Fruit fly (Drosophila melanogaster): ENCODE measurements around the gene Arl2.

The Arl2 gene

DNA sequence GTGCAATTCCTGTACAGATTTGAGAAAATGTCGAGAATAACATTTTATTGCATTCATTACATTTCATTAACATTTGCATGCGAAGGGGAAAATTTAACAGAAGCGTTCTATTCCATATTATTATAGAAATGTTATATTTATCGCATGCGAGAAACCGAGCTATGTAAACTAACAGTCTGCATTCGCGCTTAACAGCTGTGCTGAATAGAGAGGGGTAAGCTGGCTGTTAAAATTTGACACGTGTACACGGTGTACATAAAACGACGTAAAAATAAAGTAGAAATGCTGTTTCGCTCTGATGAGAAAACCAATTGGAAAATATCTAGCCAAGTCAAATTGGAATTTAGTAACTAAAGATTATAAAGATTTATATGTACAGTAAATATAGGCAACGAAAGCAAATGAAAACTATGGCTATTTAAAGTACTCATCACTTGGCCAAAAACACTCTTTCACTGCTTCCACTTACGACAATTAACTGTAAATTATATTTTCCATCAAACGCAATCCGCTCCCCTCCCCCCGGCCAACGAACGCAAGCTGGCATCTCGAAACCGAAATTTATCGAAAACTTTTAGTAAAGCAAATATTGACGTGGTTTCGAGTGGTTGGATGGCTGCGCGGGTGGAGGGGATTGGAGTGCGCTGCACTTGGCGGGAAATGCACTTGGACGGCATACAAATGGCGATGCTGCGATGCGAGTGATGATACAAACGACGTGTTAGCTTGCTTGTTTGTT lies 34.5 kb upstream of the Arl2 start:
- TF ChIP-seq CG10366 (GFP tag; IDR thresholded peaks at IDR 0.05), result no peak
- no peak for TF ChIP-seq CG5953 (GFP tag; IDR thresholded peaks at IDR 0.05)
- no peak for TF ChIP-seq CG9932 (GFP tag; IDR thresholded peaks at IDR 0.05)
- TF ChIP-seq Ets65A (GFP tag), result no peak
- TF ChIP-seq CG1602 (GFP tag; optimal IDR thresholded peaks at IDR 0.05), result no peak
- no peak for TF ChIP-seq az2 (GFP tag; optimal IDR thresholded peaks at IDR 0.05)
- no peak for TF ChIP-seq pfk (GFP tag; optimal IDR thresholded peaks at IDR 0.05)
- TF ChIP-seq fd64A (GFP tag; optimal IDR thresholded peaks at IDR 0.05), result no peak
- TF ChIP-seq Sry-β (GFP tag; optimal IDR thresholded peaks at IDR 0.05), result peak; percentile 73
- TF ChIP-seq CG11560 (tag; IDR thresholded peaks at IDR 0.05), result no peak
- no peak for TF ChIP-seq HLH3B (GFP tag; IDR thresholded peaks at IDR 0.05)
- no peak for TF ChIP-seq odd (GFP tag; optimal IDR thresholded peaks at IDR 0.05)
- peak; percentile 37 for TF ChIP-seq D (optimal IDR thresholded peaks at IDR 0.05)
- TF ChIP-seq D (GFP tag; optimal IDR thresholded peaks at IDR 0.05), result no peak
- TF ChIP-seq CG11398 (GFP tag; optimal IDR thresholded peaks at IDR 0.05), result no peak
- peak; percentile 5 for TF ChIP-seq CG15601 (tag; optimal IDR thresholded peaks at IDR 0.05)
- TF ChIP-seq CG4854 (GFP tag; optimal IDR thresholded peaks at IDR 0.05), result no peak
- TF ChIP-seq fd102C (GFP tag; optimal IDR thresholded peaks at IDR 0.05), result no peak
- TF ChIP-seq Atf6 (GFP tag; IDR thresholded peaks at IDR 0.05), result 0 out of 2 replicates have a peak, but pooled peaks have one; percentile 17
- TF ChIP-seq chif (GFP tag; optimal IDR thresholded peaks at IDR 0.05), result no peak
- no peak for TF ChIP-seq tll (GFP tag; optimal IDR thresholded peaks at IDR 0.05)
- TF ChIP-seq hkb (optimal IDR thresholded peaks at IDR 0.05), result peak; percentile 22
- TF ChIP-seq hkb (GFP tag; IDR thresholded peaks at IDR 0.05), result no peak
- peak; percentile 47; the same call in 2 of the 3 replicates for TF ChIP-seq CG34224 (GFP tag; IDR thresholded peaks at IDR 0.05; ENCODE audit: partially characterized antibody)
- TF ChIP-seq CG15696 (tag; optimal IDR thresholded peaks at IDR 0.05), result no peak
- TF ChIP-seq Doc2 (GFP tag; IDR thresholded peaks at IDR 0.05), result no peak
- TF ChIP-seq Bgb (GFP tag; IDR thresholded peaks at IDR 0.05; ENCODE audit: partially characterized antibody), result peak; percentile 70
- no peak for TF ChIP-seq tap (tag; optimal IDR thresholded peaks at IDR 0.05)
- peak; percentile 3 for TF ChIP-seq CG3407 (GFP tag; optimal IDR thresholded peaks at IDR 0.05)
- TF ChIP-seq Spps (tag; optimal IDR thresholded peaks at IDR 0.05), result no peak
- TF ChIP-seq insv (GFP tag; optimal IDR thresholded peaks at IDR 0.05), result peak; percentile 98 to 100
- peak; percentile 9; the same call in 1 of the 2 replicates for TF ChIP-seq CG32767 (GFP tag; IDR thresholded peaks at IDR 0.05)
- TF ChIP-seq nmo (GFP tag; optimal IDR thresholded peaks at IDR 0.05), result no peak
- no peak for TF ChIP-seq pho (GFP tag; optimal IDR thresholded peaks at IDR 0.05)
- no peak for TF ChIP-seq jing (GFP tag; optimal IDR thresholded peaks at IDR 0.05)
- TF ChIP-seq CG13287 (GFP tag; IDR thresholded peaks at IDR 0.05; ENCODE audit: partially characterized antibody), result peak; percentile 23; the same call in 1 of the 2 replicates
- TF ChIP-seq onecut (GFP tag; IDR thresholded peaks at IDR 0.05), result 0 out of 2 replicates have a peak, but pooled peaks have one; percentile 5
- TF ChIP-seq so (GFP tag; IDR thresholded peaks at IDR 0.05), result no peak
- TF ChIP-seq ewg (GFP tag; optimal IDR thresholded peaks at IDR 0.05), result no peak
- no peak for TF ChIP-seq chinmo (GFP tag; IDR thresholded peaks at IDR 0.05; ENCODE audit: partially characterized antibody)
- TF ChIP-seq cato (GFP tag; optimal IDR thresholded peaks at IDR 0.05; ENCODE audit: borderline replicate concordance), result no peak
- no peak for TF ChIP-seq Hand (GFP tag; optimal IDR thresholded peaks at IDR 0.05)
- peak; percentile 6 for TF ChIP-seq trem (tag; optimal IDR thresholded peaks at IDR 0.05)
- TF ChIP-seq klu (GFP tag; IDR thresholded peaks at IDR 0.05), result no peak
- no peak for TF ChIP-seq emc (GFP tag; optimal IDR thresholded peaks at IDR 0.05)
- no peak for TF ChIP-seq CG7987 (GFP tag; optimal IDR thresholded peaks at IDR 0.05)
- TF ChIP-seq BEAF-32 (GFP tag; optimal IDR thresholded peaks at IDR 0.05), result no peak
- no peak for TF ChIP-seq CG14667 (GFP tag; IDR thresholded peaks at IDR 0.05)
- TF ChIP-seq CG33557 (GFP tag; optimal IDR thresholded peaks at IDR 0.05), result peak; percentile 8

Measured in whole organism, embryonic.